Worm (Caenorhabditis elegans) whole organism, L4 larva: Measurements from ENCODE around the gene F59B10.2.

Experiments used
- fkh-10 ChIP-seq: fragments of 150-350 bp; optimal IDR thresholded peaks from 2 replicates; lab custom pipeline; 2014; ENCODE audit warnings: missing biosample characterization, missing genetic modification reagents, missing genetic modification characterization
- hif-1 ChIP-seq, 2 experiments: sonication (generic microtip); optimal IDR thresholded peaks; 2 replicates each; lab custom pipeline; 2016 to 2017; ENCODE audit warnings: missing compliant biosample characterization in 2 of 2, missing genetic modification characterization in 2 of 2, missing genetic modification reagents in 2 of 2, missing genotype in 2 of 2, mild to moderate bottlenecking in 1 of 2
- nhr-28 ChIP-seq: fragments of 150-350 bp; optimal IDR thresholded peaks from 2 replicates; lab custom pipeline; 2014; ENCODE audit warnings: missing biosample characterization, missing genetic modification characterization
- nhr-77 ChIP-seq: fragments of 150-350 bp; optimal IDR thresholded peaks from 2 replicates; lab custom pipeline; 2014; ENCODE audit warnings: missing biosample characterization, missing genetic modification characterization
- skn-1 ChIP-seq: fragments of 150-350 bp; optimal IDR thresholded peaks from 2 replicates; lab custom pipeline; 2014; ENCODE audit warnings: missing biosample characterization, missing genetic modification characterization
- unc-130 ChIP-seq: sonication (generic microtip); optimal IDR thresholded peaks from 2 replicates; lab custom pipeline; 2016; ENCODE audit warnings: missing genetic modification reagents, missing genetic modification characterization, missing compliant biosample characterization
- ztf-11 ChIP-seq: fragments of 150-350 bp; optimal IDR thresholded peaks from 2 replicates; lab custom pipeline; 2014; ENCODE audit warnings: missing biosample characterization, missing genetic modification characterization

- TF ChIP-seq fkh-10: no peak
- no peak for TF ChIP-seq hif-1 (tag; optimal IDR thresholded peaks at IDR 0.05; lab: Kevin White, UChicago)
- TF ChIP-seq skn-1 (tag; lab: Kevin White, UChicago): no peak
- TF ChIP-seq nhr-77 (tag; lab: Kevin White, UChicago): no peak
- no peak for TF ChIP-seq ztf-11 (tag; lab: Kevin White, UChicago)
- no peak for TF ChIP-seq unc-130
- no peak for TF ChIP-seq nhr-28 (tag; lab: Kevin White, UChicago)
Observed at ce11 chrII:10471790-10472189, 37.9 kb downstream of the F59B10.2 start, which contains the start of gene ZK666.2.
